Worm (Caenorhabditis elegans) whole organism, L4 larva: ENCODE measurements around the gene ZC155.2.

Experiments
- aly-2 ChIP-seq: sonication (generic microtip); optimal IDR thresholded peaks from 2 replicates; lab custom pipeline; 2018; ENCODE audit warnings: missing biosample characterization, missing genetic modification characterization
- ces-1 ChIP-seq: fragments of 150-350 bp; sonication (generic microtip); optimal IDR thresholded peaks from 4 replicates; lab custom pipeline; 2014; ENCODE audit warnings: missing biosample characterization, missing genetic modification reagents, missing genetic modification characterization
- hlh-30 ChIP-seq: sonication (generic microtip); optimal IDR thresholded peaks from 2 replicates; lab custom pipeline; 2017; ENCODE audit warnings: antibody characterized with exemption, mild to moderate bottlenecking, missing genetic modification characterization, missing compliant biosample characterization; ENCODE audit not compliant: insufficient read depth
- mdt-29 ChIP-seq: fragments of 200-800 bp; sonication (Bioruptor generic); IDR thresholded peaks from 2 replicates; pipeline ENCODE4 v1.3.6; 2022; ENCODE audit warnings: missing genetic modification reagents, missing genetic modification characterization, missing compliant biosample characterization
- saeg-2 ChIP-seq: fragments of 200-800 bp; sonication (Bioruptor generic); IDR thresholded peaks from 2 replicates; pipeline ENCODE4 v1.3.6; 2022; ENCODE audit warnings: missing genetic modification reagents, missing genetic modification characterization, missing compliant biosample characterization

ce11 chrIII:5228839-5229238 lies 10.1 kb downstream of the ZC155.2 start:
- TF ChIP-seq aly-2 (tag; lab: Kevin White, UChicago) (no peak), saeg-2 (no peak), ces-1 (no peak), mdt-29 (GFP tag; lab: Robert Waterston, UW) (no peak), hlh-30 (no peak)
